Worm (Caenorhabditis elegans): Measurements from ENCODE around the gene R04B3.3.

ce11 chrX:2461742-2462141 lies 14.0 kb downstream of the R04B3.3 start:
- TF ChIP-seq ceh-6 (GFP tag; optimal IDR thresholded peaks at IDR 0.05) (no peak), ceh-2 (tag; optimal IDR thresholded peaks at IDR 0.05) (no peak), nhr-11 (tag; optimal IDR thresholded peaks at IDR 0.05) (no peak), pha-4 (tag; optimal IDR thresholded peaks at IDR 0.05) (no peak), fax-1 (tag; optimal IDR thresholded peaks at IDR 0.05) (no peak), nfya-1 (tag; optimal IDR thresholded peaks at IDR 0.05) (no peak), ceh-9 (tag; optimal IDR thresholded peaks at IDR 0.05) (no peak)

All from whole organism, late embryonic.